Worm (Caenorhabditis elegans): ENCODE results near the gene sru-29.

Gene sru-29

DNA sequence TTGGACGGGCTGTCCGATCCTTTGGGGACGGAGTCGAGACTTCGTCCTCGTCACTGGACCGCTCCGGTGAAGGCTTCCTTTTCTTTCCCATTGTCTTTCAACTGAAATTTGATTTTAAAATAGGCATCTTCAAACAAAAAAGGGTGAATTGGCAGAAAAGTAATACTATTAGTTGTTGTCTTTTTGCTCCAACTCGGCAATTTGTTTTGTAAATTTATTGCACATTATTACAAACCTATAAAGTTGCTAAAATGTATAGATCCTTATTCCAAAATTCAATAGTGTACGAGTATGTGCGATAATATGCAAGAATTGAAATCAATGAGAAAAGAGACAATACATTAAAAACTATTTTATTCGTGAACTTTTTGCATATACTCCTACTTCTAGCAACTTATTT lies 48.6 kb downstream of the sru-29 start, which contains the start of gene lsy-12:
Gene lsy-12 (minus strand): TSS at position 101 of the 400 bp plus-strand sequence.
- TF ChIP-seq ztf-29 (GFP tag; IDR thresholded peaks at IDR 0.05) (no peak), med-1 (GFP tag; optimal IDR thresholded peaks at IDR 0.05; ENCODE audit: insufficient read depth) (no peak), ztf-23 (GFP tag; IDR thresholded peaks at IDR 0.05) (no peak), T22C8.4 (GFP tag; IDR thresholded peaks at IDR 0.05) (no peak), flt-1 (GFP tag; IDR thresholded peaks at IDR 0.05) (no peak), cog-1 (tag; optimal IDR thresholded peaks at IDR 0.05) (no peak), tab-1 (GFP tag; IDR thresholded peaks at IDR 0.05) (no peak), ref-1 (GFP tag; conservative IDR thresholded peaks at IDR 0.05) (no peak), klf-2 (GFP tag; conservative IDR thresholded peaks at IDR 0.05) (no peak)

DNA sequence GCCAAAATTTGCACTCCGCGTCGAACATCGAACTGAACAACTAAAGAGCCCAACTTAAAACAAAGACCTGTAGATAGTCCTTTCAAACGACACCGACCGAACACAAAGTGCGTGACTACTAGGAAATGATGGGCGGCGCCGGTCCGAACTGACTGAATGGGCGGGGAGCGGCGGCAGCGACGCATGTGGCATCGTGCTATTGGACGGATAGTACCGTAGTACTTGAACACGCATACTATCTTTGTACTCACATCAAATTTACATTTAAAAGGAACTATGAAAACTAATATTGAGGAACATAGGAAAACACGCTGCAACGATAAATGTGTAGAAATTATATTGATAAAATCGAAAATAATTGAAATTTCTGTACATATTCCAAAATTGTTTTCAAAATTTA lies 49.1 kb downstream of the sru-29 start:
- no peak for TF ChIP-seq klf-2 (GFP tag; conservative IDR thresholded peaks at IDR 0.05)
- TF ChIP-seq cog-1 (tag; optimal IDR thresholded peaks at IDR 0.05) = no peak
- TF ChIP-seq ztf-23 (GFP tag; IDR thresholded peaks at IDR 0.05) = no peak
- TF ChIP-seq ref-1 (GFP tag; conservative IDR thresholded peaks at IDR 0.05) = no peak
- TF ChIP-seq flt-1 (GFP tag; IDR thresholded peaks at IDR 0.05) = no peak
- TF ChIP-seq tab-1 (GFP tag; IDR thresholded peaks at IDR 0.05) = no peak
- no peak for TF ChIP-seq T22C8.4 (GFP tag; IDR thresholded peaks at IDR 0.05)
- TF ChIP-seq med-1 (GFP tag; optimal IDR thresholded peaks at IDR 0.05; ENCODE audit: insufficient read depth) = no peak
- TF ChIP-seq ztf-29 (GFP tag; IDR thresholded peaks at IDR 0.05) = no peak

All from whole organism, midembryonic.